Worm (Caenorhabditis elegans): Measurements from ENCODE around the gene gphr-1.

Gene gphr-1

DNA sequence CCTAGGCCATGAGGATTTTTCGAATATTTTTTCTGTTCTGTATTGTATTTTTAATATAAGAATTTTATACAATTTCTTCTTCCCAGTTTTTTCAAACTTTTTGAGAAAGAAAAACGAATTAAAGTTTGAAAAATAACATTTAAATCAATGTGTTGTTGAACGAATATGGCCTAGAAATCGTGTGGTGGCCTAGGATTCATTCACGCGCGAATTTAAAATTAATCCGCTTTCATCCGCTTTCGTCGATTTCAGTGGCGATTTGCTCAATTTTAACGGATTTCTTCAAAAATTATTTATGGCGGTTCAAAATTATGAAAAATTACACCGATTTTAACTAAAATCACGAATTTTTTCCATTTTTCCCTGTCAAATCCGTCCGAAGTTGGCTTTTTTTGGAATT lies 28.5 kb downstream of the gphr-1 start:
- TF ChIP-seq blmp-1 (tag; optimal IDR thresholded peaks at IDR 0.05): no peak
- no peak for TF ChIP-seq zip-8 (tag; optimal IDR thresholded peaks at IDR 0.05)
- TF ChIP-seq lin-13 (tag; optimal IDR thresholded peaks at IDR 0.05): no peak
- no peak for TF ChIP-seq snpc-4 (tag; optimal IDR thresholded peaks at IDR 0.05)
- no peak for TF ChIP-seq nhr-12 (tag; optimal IDR thresholded peaks at IDR 0.05)
- TF ChIP-seq unc-39 (tag; optimal IDR thresholded peaks at IDR 0.05): no peak
- TF ChIP-seq nhr-2 (tag; optimal IDR thresholded peaks at IDR 0.05): no peak
- no peak for TF ChIP-seq pha-4 (tag; optimal IDR thresholded peaks at IDR 0.05)
- TF ChIP-seq hlh-1 (tag; optimal IDR thresholded peaks at IDR 0.05): no peak
- TF ChIP-seq mls-2 (tag; optimal IDR thresholded peaks at IDR 0.05): no peak
- no peak for TF ChIP-seq nhr-28 (tag; optimal IDR thresholded peaks at IDR 0.05)
- TF ChIP-seq ztf-11 (tag; optimal IDR thresholded peaks at IDR 0.05): no peak
- TF ChIP-seq ceh-83 (GFP tag; optimal IDR thresholded peaks at IDR 0.05): no peak
- no peak for TF ChIP-seq M03D4.4 (tag; optimal IDR thresholded peaks at IDR 0.05)
- no peak for TF ChIP-seq drap-1 (GFP tag; optimal IDR thresholded peaks at IDR 0.05)

ce11 chrIII:12250114-12250792 lies 31.4 kb downstream of the gphr-1 start, which contains the start of the genes tim-1 and Y75B8A.23:
Gene tim-1 (minus strand): TSS chrIII:12250164.
Gene Y75B8A.23 (plus strand): TSS chrIII:12250660.
- TF ChIP-seq unc-62 (GFP tag; optimal IDR thresholded peaks at IDR 0.05) (peak; percentile 59), nhr-12 (tag; optimal IDR thresholded peaks at IDR 0.05) (peak; percentile 28), mls-2 (tag; optimal IDR thresholded peaks at IDR 0.05) (peak; percentile 55), sem-2 (GFP tag; optimal IDR thresholded peaks at IDR 0.05) (peak; percentile 25), elt-3 (tag; optimal IDR thresholded peaks at IDR 0.05) (peak; percentile 69), elt-1 (tag; optimal IDR thresholded peaks at IDR 0.05; ENCODE audit: borderline replicate concordance, insufficient read depth) (no peak), bed-3 (GFP tag; optimal IDR thresholded peaks at IDR 0.05) (no peak), ceh-39 (tag; optimal IDR thresholded peaks at IDR 0.05) (peak; percentile 87), ztf-11 (tag; optimal IDR thresholded peaks at IDR 0.05) (no peak), nhr-237 (tag; optimal IDR thresholded peaks at IDR 0.05) (peak; percentile 85), unc-39 (tag; optimal IDR thresholded peaks at IDR 0.05) (no peak), nhr-28 (tag; optimal IDR thresholded peaks at IDR 0.05) (no peak), M03D4.4 (tag; optimal IDR thresholded peaks at IDR 0.05) (peak; percentile 49), zip-8 (tag; optimal IDR thresholded peaks at IDR 0.05) (no peak), mab-5 (tag; optimal IDR thresholded peaks at IDR 0.05) (no peak), tbx-8 (GFP tag; optimal IDR thresholded peaks at IDR 0.05) (peak; percentile 60), sptf-1 (tag; optimal IDR thresholded peaks at IDR 0.05) (peak; percentile 63), ceh-43 (GFP tag; optimal IDR thresholded peaks at IDR 0.05) (peak; percentile 24), ces-1 (GFP tag; optimal IDR thresholded peaks at IDR 0.05) (peak; percentile 92), lsy-2 (tag; optimal IDR thresholded peaks at IDR 0.05) (peak; percentile 66), lin-13 (tag; optimal IDR thresholded peaks at IDR 0.05) (peak; percentile 90), drap-1 (GFP tag; optimal IDR thresholded peaks at IDR 0.05) (peak; percentile 76), flh-1 (GFP tag; optimal IDR thresholded peaks at IDR 0.05) (no peak), cnd-1 (tag; optimal IDR thresholded peaks at IDR 0.05) (peak; percentile 68), mep-1 (tag; optimal IDR thresholded peaks at IDR 0.05) (peak; percentile 93), pha-4 (tag; optimal IDR thresholded peaks at IDR 0.05) (peak; percentile 76), snpc-4 (tag; optimal IDR thresholded peaks at IDR 0.05) (no peak), ham-2 (GFP tag; optimal IDR thresholded peaks at IDR 0.05) (peak; percentile 44), ceh-83 (GFP tag; optimal IDR thresholded peaks at IDR 0.05) (peak; percentile 69), nhr-2 (tag; optimal IDR thresholded peaks at IDR 0.05) (peak; percentile 16), nhr-76 (tag; optimal IDR thresholded peaks at IDR 0.05) (no peak), unc-120 (tag; optimal IDR thresholded peaks at IDR 0.05; ENCODE audit: poor library complexity, severe bottlenecking) (peak; percentile 36), blmp-1 (tag; optimal IDR thresholded peaks at IDR 0.05) (no peak), lin-32 (GFP tag; optimal IDR thresholded peaks at IDR 0.05) (no peak), hlh-1 (tag; optimal IDR thresholded peaks at IDR 0.05) (peak; percentile 22)

ce11 chrIII:12251178-12251577 lies 32.3 kb downstream of the gphr-1 start:
- TF ChIP-seq hlh-1 (tag; optimal IDR thresholded peaks at IDR 0.05): no peak
